Worm (Caenorhabditis elegans): ENCODE data around the gene srx-135.

The srx-135 gene

ce11 chrV:13872895-13873294 is 13.9 kb downstream of the srx-135 start, which contains the start of gene cpt-5:
Gene cpt-5, plus strand, starts transcription at chrV:13873195.
- TF ChIP-seq sem-2 (GFP tag; optimal IDR thresholded peaks at IDR 0.05) (no peak), mab-5 (tag; optimal IDR thresholded peaks at IDR 0.05) (no peak), flh-1 (GFP tag; optimal IDR thresholded peaks at IDR 0.05) (no peak), drap-1 (GFP tag; optimal IDR thresholded peaks at IDR 0.05) (no peak), unc-39 (tag; optimal IDR thresholded peaks at IDR 0.05) (no peak), ces-1 (GFP tag; optimal IDR thresholded peaks at IDR 0.05) (no peak), nhr-2 (tag; optimal IDR thresholded peaks at IDR 0.05) (no peak), cnd-1 (tag; optimal IDR thresholded peaks at IDR 0.05) (no peak), ceh-43 (GFP tag; optimal IDR thresholded peaks at IDR 0.05) (no peak), nhr-12 (tag; optimal IDR thresholded peaks at IDR 0.05) (no peak), nhr-237 (tag; optimal IDR thresholded peaks at IDR 0.05) (no peak), elt-1 (tag; optimal IDR thresholded peaks at IDR 0.05; ENCODE audit: borderline replicate concordance, insufficient read depth) (no peak), ham-2 (GFP tag; optimal IDR thresholded peaks at IDR 0.05) (no peak), tbx-8 (GFP tag; optimal IDR thresholded peaks at IDR 0.05) (no peak), lin-13 (tag; optimal IDR thresholded peaks at IDR 0.05) (no peak), lsy-2 (tag; optimal IDR thresholded peaks at IDR 0.05) (no peak), unc-62 (GFP tag; optimal IDR thresholded peaks at IDR 0.05) (no peak), zip-8 (tag; optimal IDR thresholded peaks at IDR 0.05) (no peak), ztf-11 (tag; optimal IDR thresholded peaks at IDR 0.05) (no peak), mep-1 (tag; optimal IDR thresholded peaks at IDR 0.05) (no peak)

- no peak for TF ChIP-seq nhr-237 (tag; optimal IDR thresholded peaks at IDR 0.05)
- no peak for TF ChIP-seq hlh-1 (tag; optimal IDR thresholded peaks at IDR 0.05)
- TF ChIP-seq lin-32 (GFP tag; optimal IDR thresholded peaks at IDR 0.05): no peak
- no peak for TF ChIP-seq cnd-1 (tag; optimal IDR thresholded peaks at IDR 0.05)
- TF ChIP-seq blmp-1 (tag; optimal IDR thresholded peaks at IDR 0.05): no peak
- no peak for TF ChIP-seq M03D4.4 (tag; optimal IDR thresholded peaks at IDR 0.05)
- no peak for TF ChIP-seq bed-3 (GFP tag; optimal IDR thresholded peaks at IDR 0.05)
- TF ChIP-seq tbx-8 (GFP tag; optimal IDR thresholded peaks at IDR 0.05): no peak
- TF ChIP-seq zip-8 (tag; optimal IDR thresholded peaks at IDR 0.05): no peak
- no peak for TF ChIP-seq snpc-4 (tag; optimal IDR thresholded peaks at IDR 0.05)
- no peak for TF ChIP-seq unc-62 (GFP tag; optimal IDR thresholded peaks at IDR 0.05)
- no peak for TF ChIP-seq drap-1 (GFP tag; optimal IDR thresholded peaks at IDR 0.05)
These were observed 14.3 kb downstream of the srx-135 start for ce11 chrV:13873323-13873722.

- TF ChIP-seq unc-120 (tag; optimal IDR thresholded peaks at IDR 0.05; ENCODE audit: poor library complexity, severe bottlenecking): no peak
- no peak for TF ChIP-seq ztf-11 (tag; optimal IDR thresholded peaks at IDR 0.05)
- no peak for TF ChIP-seq mls-2 (tag; optimal IDR thresholded peaks at IDR 0.05)
- TF ChIP-seq cnd-1 (tag; optimal IDR thresholded peaks at IDR 0.05): no peak
- TF ChIP-seq ham-2 (GFP tag; optimal IDR thresholded peaks at IDR 0.05): no peak
- TF ChIP-seq elt-1 (tag; optimal IDR thresholded peaks at IDR 0.05; ENCODE audit: borderline replicate concordance, insufficient read depth): no peak
- no peak for TF ChIP-seq sem-2 (GFP tag; optimal IDR thresholded peaks at IDR 0.05)
- no peak for TF ChIP-seq ceh-39 (tag; optimal IDR thresholded peaks at IDR 0.05)
- TF ChIP-seq ceh-83 (GFP tag; optimal IDR thresholded peaks at IDR 0.05): no peak
- TF ChIP-seq mab-5 (tag; optimal IDR thresholded peaks at IDR 0.05): no peak
- no peak for TF ChIP-seq M03D4.4 (tag; optimal IDR thresholded peaks at IDR 0.05)
- no peak for TF ChIP-seq nhr-12 (tag; optimal IDR thresholded peaks at IDR 0.05)
- TF ChIP-seq nhr-28 (tag; optimal IDR thresholded peaks at IDR 0.05): no peak
- no peak for TF ChIP-seq snpc-4 (tag; optimal IDR thresholded peaks at IDR 0.05)
- TF ChIP-seq flh-1 (GFP tag; optimal IDR thresholded peaks at IDR 0.05): no peak
- no peak for TF ChIP-seq nhr-2 (tag; optimal IDR thresholded peaks at IDR 0.05)
- no peak for TF ChIP-seq mep-1 (tag; optimal IDR thresholded peaks at IDR 0.05)
- no peak for TF ChIP-seq elt-3 (tag; optimal IDR thresholded peaks at IDR 0.05)
- no peak for TF ChIP-seq unc-62 (GFP tag; optimal IDR thresholded peaks at IDR 0.05)
These were observed 17.5 kb downstream of the srx-135 start, which contains the start of gene T22G5.1 for ce11 chrV:13876529-13876928. Gene T22G5.1, plus strand, starts transcription at chrV:13876829.

ce11 chrV:13878226-13878625 is 19.2 kb downstream of the srx-135 start:
- TF ChIP-seq lin-32 (GFP tag; optimal IDR thresholded peaks at IDR 0.05) (no peak), elt-3 (tag; optimal IDR thresholded peaks at IDR 0.05) (no peak)

ce11 chrV:13879241-13879640 is 20.2 kb downstream of the srx-135 start, which contains the start of gene lbp-7:
Gene lbp-7, plus strand, starts transcription at chrV:13879552.
- TF ChIP-seq ceh-43 (GFP tag; optimal IDR thresholded peaks at IDR 0.05) (no peak), nhr-237 (tag; optimal IDR thresholded peaks at IDR 0.05) (no peak), lin-13 (tag; optimal IDR thresholded peaks at IDR 0.05) (no peak), unc-62 (GFP tag; optimal IDR thresholded peaks at IDR 0.05) (no peak), elt-3 (tag; optimal IDR thresholded peaks at IDR 0.05) (no peak), drap-1 (GFP tag; optimal IDR thresholded peaks at IDR 0.05) (no peak), ces-1 (GFP tag; optimal IDR thresholded peaks at IDR 0.05) (no peak), mls-2 (tag; optimal IDR thresholded peaks at IDR 0.05) (no peak), snpc-4 (tag; optimal IDR thresholded peaks at IDR 0.05) (no peak), pha-4 (tag; optimal IDR thresholded peaks at IDR 0.05) (no peak), tbx-8 (GFP tag; optimal IDR thresholded peaks at IDR 0.05) (no peak), unc-120 (tag; optimal IDR thresholded peaks at IDR 0.05; ENCODE audit: poor library complexity, severe bottlenecking) (no peak), nhr-2 (tag; optimal IDR thresholded peaks at IDR 0.05) (no peak), cnd-1 (tag; optimal IDR thresholded peaks at IDR 0.05) (no peak), blmp-1 (tag; optimal IDR thresholded peaks at IDR 0.05) (no peak), ham-2 (GFP tag; optimal IDR thresholded peaks at IDR 0.05) (no peak), bed-3 (GFP tag; optimal IDR thresholded peaks at IDR 0.05) (no peak)
